Fruit fly (Drosophila melanogaster) whole organism, embryonic: Measurements from ENCODE around the gene Gr89a.

Experiments used
- Abd-B ChIP-seq: fragments of 200-800 bp; sonication (Bioruptor generic); optimal IDR thresholded peaks from 2 replicates; lab custom pipeline; 2018; ENCODE audit warnings: missing biosample characterization, mild to moderate bottlenecking, missing genetic modification characterization, moderate library complexity
- Blimp-1 ChIP-seq: fragments of 200-800 bp; sonication (Bioruptor generic); optimal IDR thresholded peaks from 3 replicates; lab custom pipeline; 2018; ENCODE audit warnings: missing biosample characterization, missing genetic modification characterization, mild to moderate bottlenecking, moderate library complexity, missing genetic modification reagents
- C15 ChIP-seq: fragments of 200-800 bp; sonication (Bioruptor generic); IDR thresholded peaks from 3 replicates; pipeline ENCODE4 v1.3.6; 2022; ENCODE audit warnings: missing biosample characterization, missing genetic modification characterization
- CG10209 ChIP-seq: fragments of 200-800 bp; sonication (Bioruptor generic); optimal IDR thresholded peaks from 3 replicates; lab custom pipeline; 2017; ENCODE audit warnings: missing biosample characterization, mild to moderate bottlenecking, missing genetic modification characterization, missing genetic modification reagents
- CG10366 ChIP-seq: fragments of 200-800 bp; sonication (Bioruptor generic); IDR thresholded peaks from 2 replicates; pipeline ENCODE4 v1.3.6; 2022; ENCODE audit warnings: missing biosample characterization, missing genetic modification characterization
- CG10654 ChIP-seq: fragments of 200-800 bp; sonication (Bioruptor generic); optimal IDR thresholded peaks from 2 replicates; lab custom pipeline; 2016; ENCODE audit warnings: missing biosample characterization, missing genetic modification characterization
- CG10979 ChIP-seq: fragments of 200-800 bp; sonication (Bioruptor generic); optimal IDR thresholded peaks from 2 replicates; lab custom pipeline; 2018; ENCODE audit warnings: missing biosample characterization, mild to moderate bottlenecking, missing genetic modification characterization, moderate library complexity
- CG12769 ChIP-seq: fragments of 200-800 bp; sonication (Bioruptor generic); optimal IDR thresholded peaks from 2 replicates; lab custom pipeline; 2019; ENCODE audit warnings: missing biosample characterization, mild to moderate bottlenecking, missing genetic modification characterization, moderate library complexity
- CG13123 ChIP-seq: fragments of 200-800 bp; sonication (Bioruptor generic); optimal IDR thresholded peaks from 2 replicates; lab custom pipeline; 2016; ENCODE audit warnings: missing biosample characterization, missing genetic modification characterization
- CG14667 ChIP-seq: fragments of 200-800 bp; sonication (Bioruptor generic); IDR thresholded peaks from 2 replicates; pipeline ENCODE4 v1.3.6; 2022; ENCODE audit warnings: missing biosample characterization, missing genetic modification characterization
- CG2875 ChIP-seq: fragments of 200-800 bp; sonication (Bioruptor generic); optimal IDR thresholded peaks from 2 replicates; lab custom pipeline; 2017; ENCODE audit warnings: missing biosample characterization, mild to moderate bottlenecking, missing genetic modification characterization, missing genetic modification reagents
- CG31441 ChIP-seq: fragments of 200-800 bp; sonication (Bioruptor generic); IDR thresholded peaks from 2 replicates; pipeline ENCODE4 v1.3.6; 2022; ENCODE audit warnings: missing biosample characterization, missing genetic modification characterization
- CG3163 ChIP-seq: fragments of 200-800 bp; sonication (Bioruptor generic); optimal IDR thresholded peaks from 3 replicates; lab custom pipeline; 2016; ENCODE audit warnings: missing biosample characterization, missing genetic modification characterization
- CG4617 ChIP-seq: fragments of 200-800 bp; sonication (Bioruptor generic); optimal IDR thresholded peaks from 3 replicates; lab custom pipeline; 2016; ENCODE audit warnings: missing biosample characterization, missing genetic modification characterization, borderline replicate concordance
- CG7556 ChIP-seq: fragments of 200-800 bp; sonication (Bioruptor generic); optimal IDR thresholded peaks from 2 replicates; lab custom pipeline; 2017; ENCODE audit warnings: missing biosample characterization, mild to moderate bottlenecking, missing genetic modification characterization
- Doc3 ChIP-seq: fragments of 200-800 bp; sonication (Bioruptor generic); IDR thresholded peaks from 3 replicates; pipeline ENCODE4 v1.3.6; 2022; ENCODE audit warnings: missing biosample characterization, missing genetic modification characterization; ENCODE audit not compliant: partially characterized antibody
- Dp ChIP-seq: fragments of 200-800 bp; sonication (Bioruptor generic); optimal IDR thresholded peaks from 2 replicates; lab custom pipeline; 2018; ENCODE audit warnings: missing biosample characterization, mild to moderate bottlenecking, missing genetic modification characterization, moderate library complexity
- Dref ChIP-seq: fragments of 200-800 bp; sonication (Bioruptor generic); IDR thresholded peaks from 2 replicates; pipeline ENCODE4 v1.3.6; 2022; ENCODE audit warnings: missing biosample characterization, missing genetic modification characterization
- H15 ChIP-seq: fragments of 200-800 bp; sonication (Bioruptor generic); IDR thresholded peaks from 3 replicates; pipeline ENCODE4 v1.3.6; 2022; ENCODE audit warnings: missing biosample characterization, missing genetic modification characterization
- HLH3B ChIP-seq: fragments of 200-800 bp; sonication (Bioruptor generic); IDR thresholded peaks from 2 replicates; pipeline ENCODE4 v1.3.6; 2022; ENCODE audit warnings: missing biosample characterization, missing genetic modification characterization
- HLH54F ChIP-seq: fragments of 200-800 bp; sonication (Bioruptor generic); optimal IDR thresholded peaks from 3 replicates; lab custom pipeline; 2016; ENCODE audit warnings: missing biosample characterization, missing genetic modification characterization
- HLHmδ ChIP-seq: fragments of 200-800 bp; sonication (Bioruptor generic); optimal IDR thresholded peaks from 2 replicates; lab custom pipeline; 2018; ENCODE audit warnings: missing biosample characterization, mild to moderate bottlenecking, missing genetic modification characterization, moderate library complexity
- Mes4 ChIP-seq: fragments of 200-800 bp; sonication (Bioruptor generic); optimal IDR thresholded peaks from 2 replicates; lab custom pipeline; 2016; ENCODE audit warnings: missing biosample characterization, missing genetic modification characterization
- Nf-YC ChIP-seq: fragments of 200-800 bp; optimal IDR thresholded peaks from 3 replicates; lab custom pipeline; 2019; ENCODE audit warnings: missing biosample characterization, mild to moderate bottlenecking, missing genetic modification characterization, moderate library complexity
- Pdp1 ChIP-seq, 2 experiments: fragments of 200-800 bp; sonication (Bioruptor generic); optimal IDR thresholded peaks; 3 replicates each; lab custom pipeline; 2016; ENCODE audit warnings: missing biosample characterization in 2 of 2, missing genetic modification characterization in 2 of 2, mild to moderate bottlenecking in 1 of 2, moderate library complexity in 1 of 2
- Rx ChIP-seq: fragments of 200-800 bp; sonication (Bioruptor generic); IDR thresholded peaks from 2 replicates; pipeline ENCODE4 v1.3.6; 2022; ENCODE audit warnings: missing biosample characterization, missing genetic modification characterization
- Side ChIP-seq: fragments of 200-800 bp; sonication (Bioruptor generic); optimal IDR thresholded peaks from 2 replicates; lab custom pipeline; 2016; ENCODE audit warnings: missing biosample characterization, missing genetic modification characterization
- bab2 ChIP-seq: fragments of 200-800 bp; sonication (Bioruptor generic); optimal IDR thresholded peaks from 2 replicates; lab custom pipeline; 2016; ENCODE audit warnings: missing biosample characterization, missing genetic modification characterization
- bowl ChIP-seq: fragments of 200-800 bp; sonication (Bioruptor generic); IDR thresholded peaks from 2 replicates; pipeline ENCODE4 v1.3.6; 2022; ENCODE audit warnings: missing biosample characterization, missing genetic modification characterization
- croc ChIP-seq: fragments of 200-800 bp; sonication (Bioruptor generic); conservative IDR thresholded peaks from 3 replicates; pipeline ENCODE4 v1.3.6; 2022; ENCODE audit warnings: missing biosample characterization, missing genetic modification characterization
- crp ChIP-seq, 2 experiments: fragments of 200-800 bp; sonication (Bioruptor generic); optimal IDR thresholded peaks; 2 replicates in 1 of 2; 3 replicates in 1 of 2; lab custom pipeline; 2017; ENCODE audit warnings: missing biosample characterization in 2 of 2, missing genetic modification characterization in 2 of 2, mild to moderate bottlenecking in 1 of 2, moderate library complexity in 1 of 2
- danr ChIP-seq: fragments of 200-800 bp; sonication (Bioruptor generic); IDR thresholded peaks from 2 replicates; pipeline ENCODE4 v1.3.6; 2022; ENCODE audit warnings: missing biosample characterization, missing genetic modification characterization
- dmrt99B ChIP-seq: fragments of 200-800 bp; sonication (Bioruptor generic); optimal IDR thresholded peaks from 2 replicates; lab custom pipeline; 2018; ENCODE audit warnings: missing biosample characterization, mild to moderate bottlenecking, missing genetic modification characterization, moderate library complexity
- en ChIP-seq: fragments of 200-800 bp; sonication (Bioruptor generic); optimal IDR thresholded peaks from 2 replicates; lab custom pipeline; 2016; ENCODE audit warnings: missing biosample characterization, missing genetic modification characterization
- gcm2 ChIP-seq: fragments of 200-800 bp; sonication (Bioruptor generic); optimal IDR thresholded peaks from 2 replicates; lab custom pipeline; 2016; ENCODE audit warnings: missing biosample characterization, missing genetic modification characterization
- hth ChIP-seq: fragments of >200 bp; optimal IDR thresholded peaks from 2 replicates; lab custom pipeline; 2017; ENCODE audit warnings: inconsistent platforms
- kah ChIP-seq: fragments of 200-800 bp; sonication (Bioruptor generic); optimal IDR thresholded peaks from 2 replicates; lab custom pipeline; 2018; ENCODE audit warnings: missing biosample characterization, mild to moderate bottlenecking, missing genetic modification characterization
- lola ChIP-seq, 3 experiments: fragments of >200 bp in 2 of 3; fragments of 200-800 bp in 1 of 3; sonication (Bioruptor generic) in 1 of 3; optimal IDR thresholded peaks; 2 replicates each; lab custom pipeline; 2017 to 2019; ENCODE audit warnings: missing biosample characterization in 3 of 3, missing genetic modification characterization in 3 of 3, mild to moderate bottlenecking in 1 of 3, moderate library complexity in 1 of 3
- maf-S ChIP-seq: fragments of 200-800 bp; sonication (Bioruptor generic); optimal IDR thresholded peaks from 2 replicates; lab custom pipeline; 2016; ENCODE audit warnings: missing biosample characterization, missing genetic modification characterization
- nerfin-1 ChIP-seq: fragments of 200-800 bp; sonication (Bioruptor generic); optimal IDR thresholded peaks from 3 replicates; lab custom pipeline; 2019; ENCODE audit warnings: missing biosample characterization, mild to moderate bottlenecking, missing genetic modification characterization, moderate library complexity
- pho ChIP-seq: fragments of 200-800 bp; sonication (Bioruptor generic); optimal IDR thresholded peaks from 2 replicates; lab custom pipeline; 2016; ENCODE audit warnings: missing biosample characterization, missing genetic modification characterization
- phol ChIP-seq: fragments of 200-800 bp; sonication (Bioruptor generic); optimal IDR thresholded peaks from 3 replicates; lab custom pipeline; 2018; ENCODE audit warnings: missing biosample characterization, mild to moderate bottlenecking, missing genetic modification characterization, moderate library complexity
- rib ChIP-seq: fragments of 200-800 bp; sonication (Bioruptor generic); IDR thresholded peaks from 2 replicates; pipeline ENCODE4 v1.3.6; 2022; ENCODE audit warnings: missing biosample characterization, missing genetic modification characterization
- sens-2 ChIP-seq: fragments of 200-800 bp; sonication (Bioruptor generic); IDR thresholded peaks from 2 replicates; pipeline ENCODE4 v1.3.6; 2022; ENCODE audit warnings: missing biosample characterization, missing genetic modification characterization
- slou ChIP-seq: fragments of 200-800 bp; sonication (Bioruptor generic); optimal IDR thresholded peaks from 3 replicates; lab custom pipeline; 2016; ENCODE audit warnings: missing biosample characterization, missing genetic modification characterization
- sna ChIP-seq: fragments of 200-800 bp; sonication (Bioruptor generic); IDR thresholded peaks from 2 replicates; pipeline ENCODE4 v1.3.6; 2022; ENCODE audit warnings: missing biosample characterization, missing genetic modification characterization; ENCODE audit not compliant: partially characterized antibody
- ttk ChIP-seq: fragments of 200-800 bp; sonication (Bioruptor generic); IDR thresholded peaks from 2 replicates; pipeline ENCODE4 v2.1.2; 2022; ENCODE audit warnings: missing biosample characterization, missing genetic modification characterization
- tx ChIP-seq: fragments of 200-800 bp; sonication (Bioruptor generic); optimal IDR thresholded peaks from 2 replicates; lab custom pipeline; 2016; ENCODE audit warnings: missing biosample characterization, missing genetic modification characterization
- unpg ChIP-seq: fragments of 200-800 bp; sonication (Bioruptor generic); optimal IDR thresholded peaks from 3 replicates; lab custom pipeline; 2018; ENCODE audit warnings: missing biosample characterization, mild to moderate bottlenecking, missing genetic modification characterization, moderate library complexity

Gr89a gene

dm6 chr3R:16469501-16470263, 29.1 kb downstream of the Gr89a start, which contains the start of the genes CG42232 and CSN5 (continued):
- TF ChIP-seq CG13123 (GFP tag; lab: Kevin White, UChicago) (peak; percentile 32), CG10366 (no peak; the same call in 1 of the 2 replicates), en (GFP tag; lab: Kevin White, UChicago) (no peak), Pdp1 (GFP tag; optimal IDR thresholded peaks at IDR 0.05; lab: Kevin White, UChicago) (peak in 1 of 2 experiments; percentile 36), Abd-B (GFP tag; lab: Kevin White, UChicago) (no peak), HLH54F (peak; percentile 54), Nf-YC (tag; lab: Kevin White, UChicago) (no peak), CG14667 (GFP tag; lab: Robert Waterston, UW) (no peak), dmrt99B (tag; lab: Kevin White, UChicago) (no peak), hth (no peak), crp (GFP tag; optimal IDR thresholded peaks at IDR 0.05; lab: Kevin White, UChicago) (peak in 1 of 2 experiments; percentile 20), HLHmδ (GFP tag; lab: Kevin White, UChicago) (no peak), maf-S (GFP tag; lab: Kevin White, UChicago) (peak; percentile 37), Mes4 (no peak), Side (GFP tag; lab: Kevin White, UChicago) (peak; percentile 42), Blimp-1 (GFP tag; lab: Kevin White, UChicago) (no peak), Dp (peak; percentile 46), CG4617 (GFP tag; lab: Kevin White, UChicago) (peak; percentile 13), nerfin-1 (tag; lab: Kevin White, UChicago) (peak; percentile 99), gcm2 (GFP tag; lab: Kevin White, UChicago) (no peak), CG3163 (no peak), HLH3B (GFP tag; lab: Robert Waterston, UW) (no peak), Rx (GFP tag; lab: Robert Waterston, UW) (peak; percentile 30; the same call in 1 of the 2 replicates), sens-2 (GFP tag; lab: Robert Waterston, UW) (no peak), Dref (GFP tag; lab: Robert Waterston, UW) (peak; percentile 60), rib (GFP tag; lab: Robert Waterston, UW) (0 out of 2 replicates have a peak, but pooled peaks have one; percentile 30), sna (GFP tag; lab: Robert Waterston, UW) (no peak), CG31441 (GFP tag; lab: Robert Waterston, UW) (no peak), C15 (GFP tag; lab: Robert Waterston, UW) (no peak), CG10654 (GFP tag; lab: Kevin White, UChicago) (peak; percentile 67), lola (GFP tag; optimal IDR thresholded peaks at IDR 0.05; lab: Kevin White, UChicago) (peak in 1 of 3 experiments; percentile 62), ttk (GFP tag; lab: Robert Waterston, UW) (peak; percentile 45; the same call in 1 of the 2 replicates), croc (GFP tag; lab: Robert Waterston, UW) (no peak; the same call in 2 of the 3 replicates), CG10979 (tag; lab: Kevin White, UChicago) (peak; percentile 68), bowl (GFP tag; lab: Robert Waterston, UW) (no peak), H15 (peak; percentile 23; the same call in 1 of the 3 replicates), slou (peak; percentile 21), kah (GFP tag; lab: Kevin White, UChicago) (no peak), CG2875 (GFP tag; lab: Kevin White, UChicago) (peak; percentile 26), tx (GFP tag; lab: Kevin White, UChicago) (peak; percentile 6), CG7556 (no peak), CG12769 (tag; lab: Kevin White, UChicago) (no peak), danr (GFP tag; lab: Robert Waterston, UW) (no peak), unpg (GFP tag; lab: Kevin White, UChicago) (no peak), pho (GFP tag; lab: Kevin White, UChicago) (peak; percentile 55), bab2 (GFP tag; lab: Kevin White, UChicago) (peak; percentile 69), CG10209 (GFP tag; lab: Kevin White, UChicago) (no peak), Doc3 (no peak), phol (peak; percentile 79)
